1 fruit fly cellular context compared by ENCODE assay signal in the genomic region with DNA sequence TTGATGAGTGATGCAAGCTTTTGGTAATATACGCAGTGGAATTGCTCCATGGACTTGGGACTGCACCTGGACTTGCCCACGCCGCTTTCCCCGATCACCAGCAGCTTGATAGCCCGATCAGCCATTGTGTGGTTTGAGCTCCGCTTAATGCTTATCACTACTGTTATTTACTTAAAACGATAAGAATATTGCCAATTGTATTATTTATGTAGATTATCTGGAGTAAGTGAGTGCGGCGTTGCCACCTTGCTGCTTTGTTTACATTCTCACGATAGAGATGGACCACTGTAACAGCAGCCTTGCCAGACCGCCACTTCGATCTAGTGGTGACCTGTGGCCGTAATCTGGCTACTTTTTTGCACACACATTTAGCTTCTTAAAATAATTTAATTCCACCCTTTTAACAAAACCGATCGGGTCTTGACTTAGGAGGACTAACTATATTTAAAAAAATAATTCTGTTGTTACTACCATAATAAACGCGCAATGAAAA.
A peak's percentile ranks its signal among the peaks of the same experiment; 100 is the strongest.
TF ChIP-seq lines count a peak whose summit lies in the region.

A gene (minus strand): TSS at position 276 of the 493 bp plus-strand sequence.

TF ChIP-seq in whole organism, embryonic, 481 proteins besides CTCF, POLR2A, EP300 and RAD21 (continued from another document and continues in another):
- TF ChIP-seq CG15601 (tag; optimal IDR thresholded peaks at IDR 0.05; lab: Kevin White, UChicago) (no peak), dmrt11E (tag; optimal IDR thresholded peaks at IDR 0.05; lab: Kevin White, UChicago) (no peak), CG9876 (GFP tag; optimal IDR thresholded peaks at IDR 0.05; lab: Kevin White, UChicago) (peak; percentile 44), Ets97D (GFP tag; optimal IDR thresholded peaks at IDR 0.05; lab: Kevin White, UChicago) (peak; percentile 23), mam (GFP tag; optimal IDR thresholded peaks at IDR 0.05; lab: Kevin White, UChicago) (peak; percentile 65), MESR4 (GFP tag; optimal IDR thresholded peaks at IDR 0.05; lab: Kevin White, UChicago) (peak; percentile 83), Rx (GFP tag; IDR thresholded peaks at IDR 0.05; lab: Robert Waterston, UW) (peak; percentile 7; the same call in 1 of the 2 replicates), CG7987 (GFP tag; optimal IDR thresholded peaks at IDR 0.05; lab: Kevin White, UChicago) (no peak), CG3163 (GFP tag; optimal IDR thresholded peaks at IDR 0.05; lab: Kevin White, UChicago) (no peak), CG18619 (GFP tag; optimal IDR thresholded peaks at IDR 0.05; lab: Kevin White, UChicago) (no peak), trem (tag; optimal IDR thresholded peaks at IDR 0.05; lab: Kevin White, UChicago) (peak; percentile 8), nau (GFP tag; optimal IDR thresholded peaks at IDR 0.05; lab: Kevin White, UChicago) (no peak), BtbVII (GFP tag; optimal IDR thresholded peaks at IDR 0.05; lab: Kevin White, UChicago) (no peak), grn (GFP tag; optimal IDR thresholded peaks at IDR 0.05; lab: Kevin White, UChicago) (peak; percentile 31), toy (GFP tag; IDR thresholded peaks at IDR 0.05; lab: Robert Waterston, UW) (no peak), sug (tag; optimal IDR thresholded peaks at IDR 0.05; lab: Kevin White, UChicago) (peak; percentile 16), CG10431 (GFP tag; optimal IDR thresholded peaks at IDR 0.05; lab: Kevin White, UChicago) (no peak), HLH54F (GFP tag; optimal IDR thresholded peaks at IDR 0.05; lab: Kevin White, UChicago) (peak; percentile 46), Ets65A (GFP tag; lab: Kevin White, UChicago) (peak; percentile 94), YL-1 (GFP tag; optimal IDR thresholded peaks at IDR 0.05; lab: Kevin White, UChicago) (peak; percentile 43), CG7745 (tag; optimal IDR thresholded peaks at IDR 0.05; lab: Kevin White, UChicago) (no peak), lbe (GFP tag; optimal IDR thresholded peaks at IDR 0.05; lab: Kevin White, UChicago) (no peak), ara (GFP tag; IDR thresholded peaks at IDR 0.05; lab: Robert Waterston, UW) (no peak), Atf3 (GFP tag; optimal IDR thresholded peaks at IDR 0.05; lab: Kevin White, UChicago) (no peak), crol (GFP tag; IDR thresholded peaks at IDR 0.05; lab: Robert Waterston, UW) (no peak), CG6791 (GFP tag; IDR thresholded peaks at IDR 0.05; lab: Robert Waterston, UW; ENCODE audit: partially characterized antibody) (peak; percentile 69), CG8944 (GFP tag; optimal IDR thresholded peaks at IDR 0.05; lab: Kevin White, UChicago) (peak; percentile 22), vnd (GFP tag; IDR thresholded peaks at IDR 0.05; lab: Robert Waterston, UW; ENCODE audit: partially characterized antibody) (peak; percentile 35; the same call in 1 of the 3 replicates), pnt (GFP tag; optimal IDR thresholded peaks at IDR 0.05; lab: Kevin White, UChicago) (peak; percentile 49), odd (GFP tag; optimal IDR thresholded peaks at IDR 0.05; lab: Kevin White, UChicago) (no peak), seq (GFP tag; IDR thresholded peaks at IDR 0.05; lab: Robert Waterston, UW) (no peak), fd102C (GFP tag; optimal IDR thresholded peaks at IDR 0.05; lab: Kevin White, UChicago) (no peak), ab (GFP tag; optimal IDR thresholded peaks at IDR 0.05; lab: Kevin White, UChicago) (no peak), CG9609 (GFP tag; optimal IDR thresholded peaks at IDR 0.05; lab: Kevin White, UChicago) (peak; percentile 29), ash1 (GFP tag; optimal IDR thresholded peaks at IDR 0.05; lab: Kevin White, UChicago) (no peak), eyg (GFP tag; optimal IDR thresholded peaks at IDR 0.05; lab: Kevin White, UChicago) (no peak), bowl (GFP tag; IDR thresholded peaks at IDR 0.05; lab: Robert Waterston, UW) (no peak), CG11456 (GFP tag; IDR thresholded peaks at IDR 0.05; lab: Robert Waterston, UW) (peak; percentile 75; the same call in 2 of the 3 replicates), CG30403 (GFP tag; optimal IDR thresholded peaks at IDR 0.05; lab: Kevin White, UChicago) (peak; percentile 27), cato (GFP tag; optimal IDR thresholded peaks at IDR 0.05; lab: Kevin White, UChicago; ENCODE audit: borderline replicate concordance) (no peak), yki (optimal IDR thresholded peaks at IDR 0.05; lab: Kevin White, UChicago) (no peak), CG1024 (GFP tag; IDR thresholded peaks at IDR 0.05; lab: Robert Waterston, UW) (0 out of 2 replicates have a peak, but pooled peaks have one; percentile 23), Blimp-1 (GFP tag; optimal IDR thresholded peaks at IDR 0.05; lab: Kevin White, UChicago) (no peak), CG34422 (GFP tag; IDR thresholded peaks at IDR 0.05; lab: Robert Waterston, UW) (peak; percentile 53; the same call in 1 of the 3 replicates), Hr3 (GFP tag; optimal IDR thresholded peaks at IDR 0.05; lab: Kevin White, UChicago) (peak; percentile 33), Doc3 (GFP tag; IDR thresholded peaks at IDR 0.05; lab: Robert Waterston, UW; ENCODE audit: partially characterized antibody) (no peak), jumu (GFP tag; optimal IDR thresholded peaks at IDR 0.05; lab: Kevin White, UChicago) (no peak), zen (tag; optimal IDR thresholded peaks at IDR 0.05; lab: Kevin White, UChicago) (peak; percentile 18), prd (optimal IDR thresholded peaks at IDR 0.05; lab: Kevin White, UChicago) (no peak), prd (GFP tag; IDR thresholded peaks at IDR 0.05; lab: Robert Waterston, UW) (peak; percentile 63; the same call in 1 of the 3 replicates), CG7786 (GFP tag; optimal IDR thresholded peaks at IDR 0.05; lab: Kevin White, UChicago) (peak; percentile 31), gsb-n (tag; optimal IDR thresholded peaks at IDR 0.05; lab: Kevin White, UChicago) (no peak), CG6272 (GFP tag; IDR thresholded peaks at IDR 0.05; lab: Robert Waterston, UW) (peak; percentile 60), Antp (GFP tag; optimal IDR thresholded peaks at IDR 0.05; lab: Kevin White, UChicago) (peak; percentile 37), CG10654 (GFP tag; optimal IDR thresholded peaks at IDR 0.05; lab: Kevin White, UChicago) (peak; percentile 18), ci (GFP tag; IDR thresholded peaks at IDR 0.05; lab: Robert Waterston, UW) (0 out of 3 replicates have a peak, but pooled peaks have one; percentile 34), Hr78 (GFP tag; optimal IDR thresholded peaks at IDR 0.05; lab: Kevin White, UChicago) (no peak), CG11504 (tag; optimal IDR thresholded peaks at IDR 0.05; lab: Kevin White, UChicago) (no peak), CG3065 (GFP tag; optimal IDR thresholded peaks at IDR 0.05; lab: Kevin White, UChicago) (no peak), Ptx1 (GFP tag; IDR thresholded peaks at IDR 0.05; lab: Robert Waterston, UW) (peak; percentile 57), CG12744 (GFP tag; optimal IDR thresholded peaks at IDR 0.05; lab: Kevin White, UChicago) (no peak), Sry-δ (GFP tag; optimal IDR thresholded peaks at IDR 0.05; lab: Kevin White, UChicago) (peak; percentile 87), aop (GFP tag; IDR thresholded peaks at IDR 0.05; lab: Robert Waterston, UW) (no peak), br (optimal IDR thresholded peaks at IDR 0.05; lab: Kevin White, UChicago) (no peak), zfh2 (GFP tag; optimal IDR thresholded peaks at IDR 0.05; lab: Kevin White, UChicago) (peak; percentile 44), Hr51 (GFP tag; optimal IDR thresholded peaks at IDR 0.05; lab: Kevin White, UChicago) (peak in 1 of 2 experiments; percentile 21), gfzf (GFP tag; optimal IDR thresholded peaks at IDR 0.05; lab: Kevin White, UChicago) (no peak), CG8765 (GFP tag; IDR thresholded peaks at IDR 0.05; lab: Robert Waterston, UW) (0 out of 2 replicates have a peak, but pooled peaks have one; percentile 21), crp (GFP tag; optimal IDR thresholded peaks at IDR 0.05; lab: Kevin White, UChicago) (no peak), row (GFP tag; IDR thresholded peaks at IDR 0.05; lab: Robert Waterston, UW) (peak; percentile 86), dati (GFP tag; IDR thresholded peaks at IDR 0.05; lab: Robert Waterston, UW) (no peak), CG17829 (tag; optimal IDR thresholded peaks at IDR 0.05; lab: Kevin White, UChicago) (no peak), HLHmδ (GFP tag; optimal IDR thresholded peaks at IDR 0.05; lab: Kevin White, UChicago) (peak; percentile 14), ATbp (GFP tag; optimal IDR thresholded peaks at IDR 0.05; lab: Kevin White, UChicago) (no peak), CG12942 (GFP tag; optimal IDR thresholded peaks at IDR 0.05; lab: Kevin White, UChicago) (peak; percentile 1), CG10209 (GFP tag; optimal IDR thresholded peaks at IDR 0.05; lab: Kevin White, UChicago) (peak; percentile 3), Dad (GFP tag; optimal IDR thresholded peaks at IDR 0.05; lab: Kevin White, UChicago) (peak; percentile 13), grau (tag; optimal IDR thresholded peaks at IDR 0.05; lab: Kevin White, UChicago) (peak; percentile 20), Scr (GFP tag; IDR thresholded peaks at IDR 0.05; lab: Robert Waterston, UW; ENCODE audit: partially characterized antibody) (peak; percentile 37), Opbp (GFP tag; IDR thresholded peaks at IDR 0.05; lab: Robert Waterston, UW; ENCODE audit: partially characterized antibody) (peak; percentile 59; the same call in 1 of the 3 replicates), nom (GFP tag; optimal IDR thresholded peaks at IDR 0.05; lab: Kevin White, UChicago) (peak; percentile 79), cad (GFP tag; optimal IDR thresholded peaks at IDR 0.05; lab: Kevin White, UChicago) (no peak), NfI (GFP tag; optimal IDR thresholded peaks at IDR 0.05; lab: Kevin White, UChicago) (peak; percentile 28), scrt (GFP tag; optimal IDR thresholded peaks at IDR 0.05; lab: Kevin White, UChicago) (no peak), CG2120 (GFP tag; optimal IDR thresholded peaks at IDR 0.05; lab: Kevin White, UChicago) (peak; percentile 46), CG11723 (GFP tag; optimal IDR thresholded peaks at IDR 0.05; lab: Kevin White, UChicago) (no peak), HLH4C (GFP tag; IDR thresholded peaks at IDR 0.05; lab: Robert Waterston, UW; ENCODE audit: partially characterized antibody) (peak; percentile 35; the same call in 1 of the 3 replicates), fu2 (GFP tag; optimal IDR thresholded peaks at IDR 0.05; lab: Kevin White, UChicago) (peak; percentile 20), Med (GFP tag; lab: Kevin White, UChicago) (peak; percentile 87), Rfx (GFP tag; IDR thresholded peaks at IDR 0.05; lab: Robert Waterston, UW) (peak; percentile 73), Abd-B (GFP tag; optimal IDR thresholded peaks at IDR 0.05; lab: Kevin White, UChicago) (no peak), tgo (GFP tag; IDR thresholded peaks at IDR 0.05; lab: Robert Waterston, UW) (0 out of 3 replicates have a peak, but pooled peaks have one; percentile 23), CG2199 (GFP tag; IDR thresholded peaks at IDR 0.05; lab: Robert Waterston, UW) (no peak), Hey (tag; optimal IDR thresholded peaks at IDR 0.05; lab: Kevin White, UChicago) (no peak), Dip2 (GFP tag; IDR thresholded peaks at IDR 0.05; lab: Robert Waterston, UW) (no peak), CG8290 (GFP tag; optimal IDR thresholded peaks at IDR 0.05; lab: Kevin White, UChicago) (no peak), CG8290 (tag; optimal IDR thresholded peaks at IDR 0.05; lab: Kevin White, UChicago) (peak in 1 of 2 experiments; percentile 63), CG14860 (GFP tag; IDR thresholded peaks at IDR 0.05; lab: Robert Waterston, UW; ENCODE audit: partially characterized antibody) (0 out of 3 replicates have a peak, but pooled peaks have one; percentile 40), dysf (GFP tag; IDR thresholded peaks at IDR 0.05; lab: Robert Waterston, UW) (0 out of 3 replicates have a peak, but pooled peaks have one; percentile 33), ind (GFP tag; optimal IDR thresholded peaks at IDR 0.05; lab: Kevin White, UChicago) (peak; percentile 36), CG15011 (GFP tag; optimal IDR thresholded peaks at IDR 0.05; lab: Kevin White, UChicago) (no peak), CG1603 (tag; optimal IDR thresholded peaks at IDR 0.05; lab: Kevin White, UChicago) (peak; percentile 49), Fer3 (tag; optimal IDR thresholded peaks at IDR 0.05; lab: Kevin White, UChicago) (no peak), CG12391 (tag; optimal IDR thresholded peaks at IDR 0.05; lab: Kevin White, UChicago) (peak; percentile 2), hb (GFP tag; IDR thresholded peaks at IDR 0.05; lab: Robert Waterston, UW; ENCODE audit: partially characterized antibody) (no peak), CG9932 (GFP tag; IDR thresholded peaks at IDR 0.05; lab: Robert Waterston, UW) (peak; percentile 77), Pdp1 (GFP tag; optimal IDR thresholded peaks at IDR 0.05; lab: Kevin White, UChicago) (peak; percentile 30 to 64), zen2 (GFP tag; IDR thresholded peaks at IDR 0.05; lab: Robert Waterston, UW; ENCODE audit: partially characterized antibody) (no peak), CHES-1-like (GFP tag; optimal IDR thresholded peaks at IDR 0.05; lab: Kevin White, UChicago) (peak; percentile 37), CG14014 (GFP tag; IDR thresholded peaks at IDR 0.05; lab: Robert Waterston, UW) (no peak), mld (GFP tag; IDR thresholded peaks at IDR 0.05; lab: Robert Waterston, UW; ENCODE audit: partially characterized antibody) (no peak), al (GFP tag; IDR thresholded peaks at IDR 0.05; lab: Robert Waterston, UW) (peak; percentile 32; the same call in 1 of the 2 replicates), Mrtf (GFP tag; IDR thresholded peaks at IDR 0.05; lab: Robert Waterston, UW) (peak; percentile 15; the same call in 1 of the 3 replicates), CG18476 (GFP tag; optimal IDR thresholded peaks at IDR 0.05; lab: Kevin White, UChicago) (no peak), Side (GFP tag; optimal IDR thresholded peaks at IDR 0.05; lab: Kevin White, UChicago) (peak; percentile 3), CG16815 (GFP tag; optimal IDR thresholded peaks at IDR 0.05; lab: Kevin White, UChicago) (no peak), CG14050 (GFP tag; IDR thresholded peaks at IDR 0.05; lab: Robert Waterston, UW) (no peak), lab (GFP tag; optimal IDR thresholded peaks at IDR 0.05; lab: Kevin White, UChicago) (peak; percentile 22), CG13287 (GFP tag; IDR thresholded peaks at IDR 0.05; lab: Robert Waterston, UW; ENCODE audit: partially characterized antibody) (peak; percentile 41), ftz-f1 (GFP tag; optimal IDR thresholded peaks at IDR 0.05; lab: Kevin White, UChicago) (no peak), jigr1 (GFP tag; IDR thresholded peaks at IDR 0.05; lab: Robert Waterston, UW) (peak; percentile 49; the same call in 1 of the 3 replicates), CG7271 (tag; optimal IDR thresholded peaks at IDR 0.05; lab: Kevin White, UChicago) (no peak), CG14965 (GFP tag; optimal IDR thresholded peaks at IDR 0.05; lab: Kevin White, UChicago; ENCODE audit: borderline replicate concordance) (no peak)
